Fruit fly (Drosophila melanogaster): ENCODE results near the gene CG7906.

DNA sequence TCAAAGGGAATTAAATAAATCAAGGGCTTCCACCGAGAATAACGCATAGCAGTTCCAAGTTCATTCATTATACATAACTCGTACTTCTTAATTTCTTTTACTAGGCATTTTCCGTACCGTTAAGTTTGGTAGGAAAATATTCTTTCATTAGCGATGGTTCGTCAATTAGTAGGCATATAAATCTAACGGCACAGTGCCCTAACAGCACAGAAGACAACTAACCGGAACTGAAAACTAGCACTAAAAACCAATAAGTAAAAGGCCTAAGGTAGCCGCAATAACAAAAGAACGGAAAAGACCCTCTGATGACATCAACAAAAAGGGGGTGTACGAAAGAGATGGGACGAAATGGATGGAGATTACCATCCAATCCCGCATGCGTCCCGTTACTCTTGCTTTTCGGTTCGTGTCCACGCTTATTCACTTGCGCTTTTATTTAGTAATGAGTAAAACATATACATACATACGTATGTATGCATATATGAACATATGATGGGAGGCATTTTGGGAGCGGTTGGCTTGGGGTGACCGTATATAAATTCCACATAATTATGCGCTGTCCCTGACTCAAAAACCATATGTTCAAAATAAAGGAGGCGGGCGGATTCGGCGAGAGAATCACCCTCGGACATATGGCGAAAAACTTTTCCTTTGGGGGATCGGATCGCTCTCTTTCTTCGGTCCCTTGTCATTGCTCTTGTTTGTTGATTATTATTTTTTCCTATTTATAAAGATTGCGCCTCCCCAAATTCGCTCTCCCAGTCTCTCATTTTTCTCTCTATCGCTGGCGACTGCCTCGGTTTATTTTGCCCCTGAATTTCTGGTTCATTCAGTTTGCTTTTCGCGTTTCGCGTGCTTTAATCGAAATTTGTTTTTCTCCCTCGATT is 15.6 kb upstream of the CG7906 start:
- no peak for TF ChIP-seq insv (optimal IDR thresholded peaks at IDR 0.05)
- no peak for TF ChIP-seq Sin3A (optimal IDR thresholded peaks at IDR 0.05)
- no peak for TF ChIP-seq h (optimal IDR thresholded peaks at IDR 0.05)
- TF ChIP-seq psq (optimal IDR thresholded peaks at IDR 0.05) = no peak
